Fruit fly (Drosophila melanogaster): Measurements from ENCODE around the gene NijA.

NijA gene

DNA sequence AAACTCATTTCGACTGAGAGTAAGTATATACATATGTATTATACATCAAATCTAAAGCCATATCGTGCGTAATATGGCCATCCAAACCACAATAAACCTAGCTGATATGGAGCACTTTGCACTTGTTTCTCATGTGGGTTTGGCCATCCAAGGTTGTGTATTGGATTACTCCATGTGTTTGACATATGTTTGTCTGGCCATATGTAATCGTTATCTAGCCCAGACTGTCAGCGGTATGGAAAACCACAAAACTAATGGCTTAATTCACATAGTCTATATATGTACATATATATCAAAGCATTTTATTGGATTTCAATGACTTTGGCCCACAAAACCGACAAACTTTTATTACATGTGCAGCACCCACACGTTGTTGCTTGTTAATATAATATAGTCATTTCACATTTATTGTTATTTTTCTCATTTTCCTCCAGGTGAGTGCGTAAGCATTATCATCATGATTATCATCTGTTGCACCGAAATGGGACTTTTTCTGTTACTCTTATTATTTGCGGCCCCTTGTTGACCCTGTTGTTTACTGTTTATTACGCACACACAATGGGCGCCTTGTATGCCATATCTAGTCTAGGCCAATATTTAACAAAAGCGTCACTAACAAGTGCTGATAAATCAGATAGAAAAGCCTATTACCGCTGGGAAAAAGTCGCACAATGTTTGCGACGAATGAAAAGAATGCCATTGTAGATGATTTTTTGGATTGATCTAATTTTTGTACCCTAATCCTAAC is 40.1 kb downstream of the NijA start (continued):
- no peak for TF ChIP-seq H2.0 (GFP tag; IDR thresholded peaks at IDR 0.05)
- no peak for TF ChIP-seq insv (GFP tag; optimal IDR thresholded peaks at IDR 0.05)
- no peak for TF ChIP-seq CG11085 (GFP tag; IDR thresholded peaks at IDR 0.05)
- TF ChIP-seq CG14710 (tag; optimal IDR thresholded peaks at IDR 0.05) = peak; percentile 41
- TF ChIP-seq CG10267 (tag; optimal IDR thresholded peaks at IDR 0.05) = peak; percentile 3
- peak; percentile 11 for TF ChIP-seq CG7839 (tag; optimal IDR thresholded peaks at IDR 0.05)
- TF ChIP-seq CG11456 (GFP tag; IDR thresholded peaks at IDR 0.05) = no peak; the same call in 2 of the 3 replicates
- no peak for TF ChIP-seq sisA (GFP tag; IDR thresholded peaks at IDR 0.05)
- no peak for TF ChIP-seq hth (optimal IDR thresholded peaks at IDR 0.05)
- peak; percentile 29; the same call in 1 of the 2 replicates for TF ChIP-seq slbo (GFP tag; IDR thresholded peaks at IDR 0.05)
- no peak for TF ChIP-seq hbn (GFP tag; IDR thresholded peaks at IDR 0.05; ENCODE audit: partially characterized antibody)
- TF ChIP-seq CG15601 (tag; optimal IDR thresholded peaks at IDR 0.05) = peak; percentile 79
- peak; percentile 57 for TF ChIP-seq CG3838 (GFP tag; optimal IDR thresholded peaks at IDR 0.05)
- TF ChIP-seq Trl (optimal IDR thresholded peaks at IDR 0.05) = no peak
- peak; percentile 77 for TF ChIP-seq Trl (GFP tag; optimal IDR thresholded peaks at IDR 0.05)
- TF ChIP-seq cwo (GFP tag; optimal IDR thresholded peaks at IDR 0.05) = peak; percentile 58
- no peak for TF ChIP-seq ssp (GFP tag; IDR thresholded peaks at IDR 0.05)
- peak; percentile 55 for TF ChIP-seq tio (GFP tag; optimal IDR thresholded peaks at IDR 0.05)
- peak; percentile 38 for TF ChIP-seq ash1 (GFP tag; optimal IDR thresholded peaks at IDR 0.05)
- no peak for TF ChIP-seq CG17802 (tag; optimal IDR thresholded peaks at IDR 0.05)
- TF ChIP-seq CG13424 (tag; optimal IDR thresholded peaks at IDR 0.05) = peak; percentile 49
- TF ChIP-seq slou (GFP tag; optimal IDR thresholded peaks at IDR 0.05) = peak; percentile 26
- peak; percentile 75 for TF ChIP-seq Awh (GFP tag; IDR thresholded peaks at IDR 0.05)
- TF ChIP-seq nmo (GFP tag; optimal IDR thresholded peaks at IDR 0.05) = no peak
- no peak for TF ChIP-seq phol (tag; optimal IDR thresholded peaks at IDR 0.05)
- TF ChIP-seq psq (GFP tag; optimal IDR thresholded peaks at IDR 0.05) = peak; percentile 51
- TF ChIP-seq CG10147 (GFP tag; optimal IDR thresholded peaks at IDR 0.05) = peak; percentile 50
- TF ChIP-seq CG15269 (tag; optimal IDR thresholded peaks at IDR 0.05) = peak; percentile 68
- peak; percentile 78; the same call in 1 of the 2 replicates for TF ChIP-seq CG14014 (GFP tag; IDR thresholded peaks at IDR 0.05)
- no peak for TF ChIP-seq hkb (optimal IDR thresholded peaks at IDR 0.05)
- peak; percentile 76 for TF ChIP-seq hkb (GFP tag; IDR thresholded peaks at IDR 0.05)
- no peak for TF ChIP-seq gsb (GFP tag; IDR thresholded peaks at IDR 0.05)
- peak; percentile 0 for TF ChIP-seq trem (tag; optimal IDR thresholded peaks at IDR 0.05)
- TF ChIP-seq MBD-R2 (GFP tag; IDR thresholded peaks at IDR 0.05) = peak; percentile 13; the same call in 1 of the 2 replicates
- no peak for TF ChIP-seq CG15479 (GFP tag; optimal IDR thresholded peaks at IDR 0.05)
- peak; percentile 30; the same call in 1 of the 2 replicates for TF ChIP-seq ap (GFP tag; IDR thresholded peaks at IDR 0.05)
- no peak for TF ChIP-seq D (optimal IDR thresholded peaks at IDR 0.05)
- peak; percentile 15 for TF ChIP-seq D (GFP tag; optimal IDR thresholded peaks at IDR 0.05)
- TF ChIP-seq Hr51 (GFP tag; optimal IDR thresholded peaks at IDR 0.05) = peak; percentile 23 to 47
- TF ChIP-seq CG3407 (GFP tag; optimal IDR thresholded peaks at IDR 0.05) = peak; percentile 80
- no peak for TF ChIP-seq CG42726 (GFP tag; IDR thresholded peaks at IDR 0.05; ENCODE audit: partially characterized antibody)
- no peak for TF ChIP-seq ab (GFP tag; optimal IDR thresholded peaks at IDR 0.05)
- TF ChIP-seq CG43689 (GFP tag; IDR thresholded peaks at IDR 0.05) = no peak
- peak; percentile 7 for TF ChIP-seq Nf-YC (tag; optimal IDR thresholded peaks at IDR 0.05)
- TF ChIP-seq luna (GFP tag; optimal IDR thresholded peaks at IDR 0.05) = no peak
- TF ChIP-seq CG11696 (GFP tag; IDR thresholded peaks at IDR 0.05) = peak; percentile 39; the same call in 1 of the 2 replicates
- peak; percentile 19 for TF ChIP-seq Ets97D (GFP tag; optimal IDR thresholded peaks at IDR 0.05)
- TF ChIP-seq CG14050 (GFP tag; IDR thresholded peaks at IDR 0.05) = no peak
- TF ChIP-seq Sry-β (GFP tag; optimal IDR thresholded peaks at IDR 0.05) = peak; percentile 26
- peak; percentile 10 for TF ChIP-seq Max (GFP tag; optimal IDR thresholded peaks at IDR 0.05)
